Worm (Caenorhabditis elegans): ENCODE measurements around the gene C17H11.6.

The C17H11.6 gene

ce11 chrX:8243116-8243515 lies 39.5 kb upstream of the C17H11.6 start (continued):
- TF ChIP-seq lin-39 (tag; optimal IDR thresholded peaks at IDR 0.05): no peak
- TF ChIP-seq unc-39 (tag; optimal IDR thresholded peaks at IDR 0.05): no peak
- TF ChIP-seq ceh-20 (GFP tag; IDR thresholded peaks at IDR 0.05): no peak
- TF ChIP-seq egl-43 (GFP tag; IDR thresholded peaks at IDR 0.05): no peak
- no peak for TF ChIP-seq ztf-7 (tag; optimal IDR thresholded peaks at IDR 0.05)
- no peak; the same call in 1 of the 2 replicates for TF ChIP-seq T26A8.4 (GFP tag; IDR thresholded peaks at IDR 0.05)
- no peak for TF ChIP-seq nhr-76 (tag; optimal IDR thresholded peaks at IDR 0.05)
- TF ChIP-seq aha-1 (tag): peak; percentile 77
- TF ChIP-seq lim-7 (GFP tag; IDR thresholded peaks at IDR 0.05): no peak
- peak; percentile 64; the same call in 1 of the 2 replicates for TF ChIP-seq lin-1 (GFP tag; IDR thresholded peaks at IDR 0.05)
- TF ChIP-seq saeg-2 (GFP tag; IDR thresholded peaks at IDR 0.05): no peak
- no peak for TF ChIP-seq zfp-3 (GFP tag; conservative IDR thresholded peaks at IDR 0.05)
- no peak for TF ChIP-seq snpc-4 (tag; optimal IDR thresholded peaks at IDR 0.05)
- peak; percentile 67 for TF ChIP-seq nhr-10 (tag; optimal IDR thresholded peaks at IDR 0.05)
- TF ChIP-seq zag-1 (tag; optimal IDR thresholded peaks at IDR 0.05): no peak
- peak; percentile 85; the same call in 1 of the 2 replicates for TF ChIP-seq php-3 (GFP tag; IDR thresholded peaks at IDR 0.05)
- no peak for TF ChIP-seq ces-1 (GFP tag; optimal IDR thresholded peaks at IDR 0.05)
- TF ChIP-seq spr-1 (tag; optimal IDR thresholded peaks at IDR 0.05): no peak
- TF ChIP-seq mep-1 (tag; optimal IDR thresholded peaks at IDR 0.05): peak; percentile 25
- TF ChIP-seq dmd-6 (GFP tag; IDR thresholded peaks at IDR 0.05): peak; percentile 97
- no peak for TF ChIP-seq nhr-42 (GFP tag; IDR thresholded peaks at IDR 0.05)
- no peak for TF ChIP-seq mdt-29 (GFP tag; IDR thresholded peaks at IDR 0.05)
- no peak for TF ChIP-seq zfp-2 (tag; optimal IDR thresholded peaks at IDR 0.05)
- peak; percentile 75 for TF ChIP-seq hlh-11 (tag; optimal IDR thresholded peaks at IDR 0.05)
- TF ChIP-seq unc-62 (GFP tag; optimal IDR thresholded peaks at IDR 0.05 in 1 of 2): no peak
- no peak for TF ChIP-seq unc-62 (tag; optimal IDR thresholded peaks at IDR 0.05)
- TF ChIP-seq lin-15B (tag; optimal IDR thresholded peaks at IDR 0.05): no peak
- no peak for TF ChIP-seq daf-19 (GFP tag; conservative IDR thresholded peaks at IDR 0.05)
- TF ChIP-seq ceh-32 (tag; optimal IDR thresholded peaks at IDR 0.05; ENCODE audit: poor library complexity): no peak
- TF ChIP-seq cey-2 (tag; optimal IDR thresholded peaks at IDR 0.05; ENCODE audit: borderline replicate concordance, insufficient read depth): no peak
- TF ChIP-seq gei-8 (GFP tag; optimal IDR thresholded peaks at IDR 0.05): peak; percentile 50
- TF ChIP-seq ctbp-1 (GFP tag; IDR thresholded peaks at IDR 0.05): no peak
- no peak for TF ChIP-seq vab-7 (GFP tag; IDR thresholded peaks at IDR 0.05)
- peak; percentile 24 for TF ChIP-seq hlh-30 (tag; optimal IDR thresholded peaks at IDR 0.05; ENCODE audit: insufficient read depth)
- TF ChIP-seq ztf-11 (tag; optimal IDR thresholded peaks at IDR 0.05): no peak
- no peak for TF ChIP-seq arid-1 (GFP tag; conservative IDR thresholded peaks at IDR 0.05)
- no peak for TF ChIP-seq nhr-41 (GFP tag; IDR thresholded peaks at IDR 0.05)
- no peak for TF ChIP-seq ZK546.5 (tag; optimal IDR thresholded peaks at IDR 0.05)
- peak; percentile 39 for TF ChIP-seq nhr-48 (tag; optimal IDR thresholded peaks at IDR 0.05)
- peak in 1 of 2 experiments; percentile 33 for TF ChIP-seq hif-1 (tag; optimal IDR thresholded peaks at IDR 0.05)
- no peak for TF ChIP-seq fkh-10 (GFP tag; optimal IDR thresholded peaks at IDR 0.05)
- no peak for TF ChIP-seq pha-4 (GFP tag; IDR thresholded peaks at IDR 0.05)
- TF ChIP-seq pha-4 (tag; optimal IDR thresholded peaks at IDR 0.05): no peak
- no peak for TF ChIP-seq T20F7.1 (GFP tag; optimal IDR thresholded peaks at IDR 0.05)
- TF ChIP-seq tra-1 (GFP tag; IDR thresholded peaks at IDR 0.05): peak; percentile 87
- TF ChIP-seq nhr-28 (tag; optimal IDR thresholded peaks at IDR 0.05): peak; percentile 80
- no peak for TF ChIP-seq ceh-44 (GFP tag; IDR thresholded peaks at IDR 0.05)
- TF ChIP-seq Y5F2A.4 (GFP tag; optimal IDR thresholded peaks at IDR 0.05): no peak
- TF ChIP-seq ama-1 (optimal IDR thresholded peaks at IDR 0.05): no peak
- TF ChIP-seq lin-13 (GFP tag; optimal IDR thresholded peaks at IDR 0.05): no peak
- no peak for TF ChIP-seq F44E2.7 (GFP tag; IDR thresholded peaks at IDR 0.05)
- TF ChIP-seq pqm-1 (tag; optimal IDR thresholded peaks at IDR 0.05): peak; percentile 82
- TF ChIP-seq F26F4.8 (GFP tag; conservative IDR thresholded peaks at IDR 0.05): no peak
